Worm (Caenorhabditis elegans) whole organism, L4 larva: ENCODE data around the gene cmd-1.

Experiments
- F26F4.8 ChIP-seq: fragments of 200-800 bp; sonication (Bioruptor generic); conservative IDR thresholded peaks from 2 replicates; pipeline ENCODE4 v1.3.6; 2022; ENCODE audit warnings: missing genetic modification characterization, missing compliant biosample characterization
- F49E8.2 ChIP-seq: sonication (generic microtip); optimal IDR thresholded peaks from 2 replicates; lab custom pipeline; 2016; ENCODE audit warnings: missing compliant biosample characterization, mild to moderate bottlenecking, missing genetic modification characterization, borderline replicate concordance
- Y48G9A.11 ChIP-seq: fragments of 200-800 bp; sonication (Bioruptor generic); IDR thresholded peaks from 2 replicates; pipeline ENCODE4 v1.3.6; 2022; ENCODE audit warnings: missing genetic modification reagents, missing genetic modification characterization, missing compliant biosample characterization
- Y75B8A.6 ChIP-seq: fragments of 200-800 bp; sonication (Bioruptor generic); IDR thresholded peaks from 2 replicates; pipeline ENCODE4 v1.3.6; 2022; ENCODE audit warnings: missing genetic modification reagents, missing genetic modification characterization, missing compliant biosample characterization
- ZK337.2 ChIP-seq: fragments of 200-800 bp; sonication (Bioruptor generic); IDR thresholded peaks from 2 replicates; pipeline ENCODE4 v1.3.6; 2022; ENCODE audit warnings: missing genetic modification reagents, missing genetic modification characterization, missing compliant biosample characterization
- ZK546.5 ChIP-seq, 2 experiments: sonication (generic microtip); optimal IDR thresholded peaks; 2 replicates each; lab custom pipeline; 2017; ENCODE audit warnings: missing biosample characterization in 2 of 2, missing genetic modification characterization in 2 of 2
- arid-1 ChIP-seq: fragments of 200-800 bp; sonication (Bioruptor generic); conservative IDR thresholded peaks from 2 replicates; pipeline ENCODE4 v1.3.6; 2022; ENCODE audit warnings: missing genetic modification reagents, missing genetic modification characterization, missing compliant biosample characterization
- ceh-44 ChIP-seq: fragments of 200-800 bp; sonication (Bioruptor generic); IDR thresholded peaks from 2 replicates; pipeline ENCODE4 v1.3.6; 2022; ENCODE audit warnings: missing genetic modification reagents, missing genetic modification characterization, missing compliant biosample characterization
- ceh-62 ChIP-seq: sonication (generic microtip); optimal IDR thresholded peaks from 2 replicates; lab custom pipeline; 2017; ENCODE audit warnings: missing biosample characterization, missing genetic modification characterization
- cey-2 ChIP-seq: sonication (generic microtip); optimal IDR thresholded peaks from 3 replicates; lab custom pipeline; 2017; ENCODE audit warnings: missing genetic modification characterization, mild to moderate bottlenecking, missing compliant biosample characterization, antibody characterized with exemption, borderline replicate concordance; ENCODE audit not compliant: insufficient read depth
- daf-16 ChIP-seq, 3 experiments: sonication (generic microtip); optimal IDR thresholded peaks; 2 replicates each; lab custom pipeline; 2016 to 2017; ENCODE audit warnings: missing genetic modification characterization in 3 of 3, missing genetic modification reagents in 3 of 3, mild to moderate bottlenecking in 2 of 3, missing compliant biosample characterization in 2 of 3, missing biosample characterization in 1 of 3, moderate library complexity in 1 of 3
- daf-8 ChIP-seq: fragments of 200-800 bp; sonication (Bioruptor generic); IDR thresholded peaks from 2 replicates; pipeline ENCODE4 v1.3.6; 2022; ENCODE audit warnings: missing genetic modification characterization, missing compliant biosample characterization
- dmd-6 ChIP-seq: fragments of 200-800 bp; sonication (Bioruptor generic); IDR thresholded peaks from 2 replicates; pipeline ENCODE4 v1.3.6; 2022; ENCODE audit warnings: missing genetic modification reagents, missing genetic modification characterization, missing compliant biosample characterization
- dmd-9 ChIP-seq: fragments of 200-800 bp; sonication (Bioruptor generic); IDR thresholded peaks from 2 replicates; pipeline ENCODE4 v1.3.6; 2022; ENCODE audit warnings: missing genetic modification reagents, missing genetic modification characterization, missing compliant biosample characterization
- dpl-1 ChIP-seq: fragments of 150-350 bp; optimal IDR thresholded peaks from 2 replicates; lab custom pipeline; 2014; ENCODE audit warnings: missing biosample characterization, missing genetic modification reagents, missing genetic modification characterization
- dve-1 ChIP-seq: sonication (generic microtip); optimal IDR thresholded peaks from 2 replicates; lab custom pipeline; 2017; ENCODE audit warnings: antibody characterized with exemption, mild to moderate bottlenecking, missing genetic modification characterization, missing compliant biosample characterization; ENCODE audit not compliant: insufficient read depth
- egl-43 ChIP-seq: fragments of 200-800 bp; sonication (Bioruptor generic); IDR thresholded peaks from 2 replicates; pipeline ENCODE4 v1.3.6; 2022; ENCODE audit warnings: missing genetic modification reagents, missing genetic modification characterization, missing compliant biosample characterization
- fos-1 ChIP-seq: fragments of 150-350 bp; optimal IDR thresholded peaks from 2 replicates; lab custom pipeline; 2014; ENCODE audit warnings: missing biosample characterization, missing genetic modification characterization
- hlh-11 ChIP-seq: fragments of 200-800 bp; sonication (Bioruptor generic); optimal IDR thresholded peaks from 2 replicates; lab custom pipeline; 2018; ENCODE audit warnings: mild to moderate bottlenecking, missing genetic modification characterization, missing compliant biosample characterization
- lin-38 ChIP-seq: fragments of 200-800 bp; sonication (Bioruptor generic); IDR thresholded peaks from 2 replicates; pipeline ENCODE4 v1.3.6; 2022; ENCODE audit warnings: missing genetic modification reagents, missing genetic modification characterization, missing compliant biosample characterization
- lsy-2 ChIP-seq, 2 experiments: fragments of 150-350 bp in 1 of 2; sonication (generic microtip) in 1 of 2; optimal IDR thresholded peaks; 2 replicates each; lab custom pipeline; 2014 to 2017; ENCODE audit warnings: missing biosample characterization in 2 of 2, missing genetic modification characterization in 2 of 2
- madf-9 ChIP-seq: fragments of 200-800 bp; sonication (Bioruptor generic); conservative IDR thresholded peaks from 2 replicates; pipeline ENCODE4 v1.3.6; 2022; ENCODE audit warnings: missing genetic modification reagents, missing genetic modification characterization, missing compliant biosample characterization
- mxl-3 ChIP-seq: fragments of 200-800 bp; sonication (Bioruptor generic); optimal IDR thresholded peaks from 2 replicates; lab custom pipeline; 2018; ENCODE audit warnings: mild to moderate bottlenecking, missing genetic modification characterization, missing compliant biosample characterization
- nhr-102 ChIP-seq: sonication (generic microtip); optimal IDR thresholded peaks from 2 replicates; lab custom pipeline; 2016; ENCODE audit warnings: mild to moderate bottlenecking, missing genetic modification characterization, moderate library complexity, missing compliant biosample characterization
- nhr-111 ChIP-seq: fragments of 200-800 bp; sonication (Bioruptor generic); optimal IDR thresholded peaks from 2 replicates; lab custom pipeline; 2018; ENCODE audit warnings: mild to moderate bottlenecking, missing genetic modification characterization, missing compliant biosample characterization
- nhr-237 ChIP-seq: sonication (generic microtip); optimal IDR thresholded peaks from 2 replicates; lab custom pipeline; 2017; ENCODE audit warnings: missing biosample characterization, missing genetic modification characterization
- nhr-25 ChIP-seq: sonication (generic microtip); optimal IDR thresholded peaks from 2 replicates; lab custom pipeline; 2017; ENCODE audit warnings: missing genetic modification characterization, mild to moderate bottlenecking, missing compliant biosample characterization, antibody characterized with exemption, moderate library complexity, borderline replicate concordance; ENCODE audit not compliant: insufficient read depth
- nhr-28 ChIP-seq: fragments of 150-350 bp; optimal IDR thresholded peaks from 2 replicates; lab custom pipeline; 2014; ENCODE audit warnings: missing biosample characterization, missing genetic modification characterization
- nhr-42 ChIP-seq: fragments of 200-800 bp; sonication (Bioruptor generic); IDR thresholded peaks from 2 replicates; pipeline ENCODE4 v1.3.6; 2022; ENCODE audit warnings: missing genetic modification characterization, missing compliant biosample characterization
- php-3 ChIP-seq: fragments of 200-800 bp; sonication (Bioruptor generic); IDR thresholded peaks from 2 replicates; pipeline ENCODE4 v1.3.6; 2022; ENCODE audit warnings: missing genetic modification reagents, missing genetic modification characterization, missing compliant biosample characterization
- pqm-1 ChIP-seq: sonication (generic microtip); optimal IDR thresholded peaks from 2 replicates; lab custom pipeline; 2017; ENCODE audit warnings: missing biosample characterization, missing genetic modification characterization
- snpc-4 ChIP-seq: fragments of 150-350 bp; optimal IDR thresholded peaks from 2 replicates; lab custom pipeline; 2014; ENCODE audit warnings: missing biosample characterization, missing genetic modification characterization
- tag-97 ChIP-seq: fragments of 200-800 bp; sonication (Bioruptor generic); IDR thresholded peaks from 2 replicates; pipeline ENCODE4 v1.3.6; 2022; ENCODE audit warnings: missing genetic modification characterization, missing compliant biosample characterization
- vab-7 ChIP-seq: fragments of 200-800 bp; sonication (Bioruptor generic); IDR thresholded peaks from 2 replicates; pipeline ENCODE4 v1.3.6; 2022; ENCODE audit warnings: missing genetic modification reagents, missing genetic modification characterization, missing compliant biosample characterization
- ztf-11 ChIP-seq: fragments of 150-350 bp; optimal IDR thresholded peaks from 2 replicates; lab custom pipeline; 2014; ENCODE audit warnings: missing biosample characterization, missing genetic modification characterization
- ztf-7 ChIP-seq: fragments of 150-350 bp; optimal IDR thresholded peaks from 2 replicates; lab custom pipeline; 2014; ENCODE audit warnings: missing biosample characterization, missing genetic modification characterization

The cmd-1 gene

ce11 chrV:1155914-1156313, at the start of gene cmd-1:
TSS of gene cmd-1 (plus strand) at chrV:1156271.
- TF ChIP-seq daf-16 (GFP tag; optimal IDR thresholded peaks at IDR 0.05; lab: Kevin White, UChicago) = no peak
- TF ChIP-seq daf-16 (tag; optimal IDR thresholded peaks at IDR 0.05; lab: Kevin White, UChicago) = peak; percentile 81
- TF ChIP-seq ZK546.5 (tag; optimal IDR thresholded peaks at IDR 0.05; lab: Kevin White, UChicago) = no peak
- peak; percentile 22 for TF ChIP-seq dve-1 (tag; lab: Kevin White, UChicago)
- TF ChIP-seq tag-97 (GFP tag; lab: Robert Waterston, UW) = no peak
- TF ChIP-seq nhr-102 (tag; lab: Kevin White, UChicago) = no peak
- TF ChIP-seq lin-38 (GFP tag; lab: Robert Waterston, UW) = peak; percentile 30; the same call in 1 of the 2 replicates
- no peak for TF ChIP-seq ztf-11 (tag; lab: Kevin White, UChicago)
- no peak for TF ChIP-seq mxl-3 (GFP tag; lab: Kevin White, UChicago)
- TF ChIP-seq vab-7 (GFP tag; lab: Robert Waterston, UW) = no peak
- TF ChIP-seq arid-1 (GFP tag; lab: Robert Waterston, UW) = 0 out of 2 replicates have a peak, but pooled peaks have one; percentile 23
- TF ChIP-seq nhr-28 (tag; lab: Kevin White, UChicago) = peak; percentile 74
- no peak for TF ChIP-seq ceh-44 (GFP tag; lab: Robert Waterston, UW)
- peak in 1 of 2 experiments; percentile 31 for TF ChIP-seq lsy-2 (tag; optimal IDR thresholded peaks at IDR 0.05; lab: Kevin White, UChicago)
- peak; percentile 49 for TF ChIP-seq dmd-6
- peak; percentile 28 for TF ChIP-seq hlh-11 (tag; lab: Kevin White, UChicago)
- no peak for TF ChIP-seq nhr-237 (tag; lab: Kevin White, UChicago)
- TF ChIP-seq pqm-1 = peak; percentile 36

- TF ChIP-seq lin-38 (GFP tag; lab: Robert Waterston, UW) (no peak), ceh-62 (tag; lab: Kevin White, UChicago) (no peak), ztf-11 (tag; lab: Kevin White, UChicago) (no peak), dmd-9 (no peak), snpc-4 (no peak), egl-43 (GFP tag; lab: Robert Waterston, UW) (no peak), ztf-7 (tag; lab: Kevin White, UChicago) (no peak), Y75B8A.6 (GFP tag; lab: Robert Waterston, UW) (no peak), nhr-25 (tag; lab: Kevin White, UChicago) (no peak), daf-8 (GFP tag; lab: Robert Waterston, UW) (no peak), nhr-42 (GFP tag; lab: Robert Waterston, UW) (no peak), ZK337.2 (GFP tag; lab: Robert Waterston, UW) (no peak), fos-1 (tag; lab: Kevin White, UChicago) (no peak), Y48G9A.11 (GFP tag; lab: Robert Waterston, UW) (no peak), F49E8.2 (tag; lab: Kevin White, UChicago) (no peak), F26F4.8 (no peak)
These were observed 43.9 kb upstream of the cmd-1 start for ce11 chrV:1112180-1112579.

DNA sequence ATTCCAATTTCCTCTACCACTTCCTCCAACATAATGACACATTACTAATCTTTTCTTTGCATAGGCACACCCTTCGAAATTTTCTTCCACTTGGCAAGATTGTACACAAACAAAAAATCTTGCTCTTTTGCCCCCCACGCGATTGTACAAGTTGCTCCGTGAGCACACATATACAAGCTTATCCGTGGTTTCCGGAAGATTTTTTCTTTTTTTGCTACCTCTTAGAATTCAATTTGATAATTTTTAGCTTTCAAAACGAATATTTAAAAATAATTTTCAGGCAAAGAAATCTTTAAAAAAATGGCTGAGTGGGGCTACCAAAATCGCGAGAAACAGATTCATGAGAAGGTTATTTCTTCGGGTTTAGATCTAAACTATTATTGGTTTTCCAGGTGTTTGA, 43.4 kb upstream of the cmd-1 start, which contains the start of gene Y50D4B.1:
TSS of gene Y50D4B.1 (plus strand) at position 301 of the 400 bp plus-strand sequence.
- TF ChIP-seq lin-38 (GFP tag; lab: Robert Waterston, UW) = no peak
- TF ChIP-seq nhr-111 = no peak
- TF ChIP-seq php-3 (GFP tag; lab: Robert Waterston, UW) = no peak
- TF ChIP-seq cey-2 (tag; lab: Kevin White, UChicago) = no peak
- TF ChIP-seq Y48G9A.11 (GFP tag; lab: Robert Waterston, UW) = no peak

DNA sequence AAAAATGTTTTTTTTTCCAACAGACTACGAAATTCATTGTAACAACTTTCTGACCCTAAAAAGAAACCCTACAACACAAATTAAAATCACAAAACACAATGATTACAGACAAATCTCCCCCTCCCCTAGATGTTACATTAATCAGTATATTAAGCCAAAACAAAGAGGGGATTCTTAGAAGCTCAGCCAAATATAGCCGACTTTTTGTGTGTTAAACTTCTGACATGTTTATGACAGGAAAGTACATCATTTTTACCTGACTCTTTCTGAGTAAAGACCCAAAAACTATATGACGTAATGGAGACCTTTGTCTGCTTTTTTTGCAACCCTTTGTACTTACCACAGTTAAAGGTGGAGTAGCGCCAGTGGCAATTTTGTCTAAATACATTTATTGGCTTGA, 36.0 kb upstream of the cmd-1 start:
- TF ChIP-seq dpl-1 (GFP tag; lab: Kevin White, UChicago) = no peak
- TF ChIP-seq madf-9 = no peak
- TF ChIP-seq daf-8 (GFP tag; lab: Robert Waterston, UW) = no peak
- TF ChIP-seq F26F4.8 = no peak
- TF ChIP-seq, all 104 proteins: peak for 0
